Fruit fly (Drosophila melanogaster): ENCODE results near the gene CG13843.

- no peak for TF ChIP-seq ttk (optimal IDR thresholded peaks at IDR 0.05)
- TF ChIP-seq psq (optimal IDR thresholded peaks at IDR 0.05), result no peak
- no peak for TF ChIP-seq insv (optimal IDR thresholded peaks at IDR 0.05)
- TF ChIP-seq Myc (optimal IDR thresholded peaks at IDR 0.05), result no peak
Observed at dm6 chr3R:22602783-22603182, 6.5 kb upstream of the CG13843 start.

Data from Kc167 (cell line).